ENCODE assay signal across 1 fruit fly cellular context in genomic region chrX:3931669-3932068, dm6.
TF ChIP-seq lines count a peak whose summit lies in the region.

No protein-coding gene starts in this region.

TF ChIP-seq in whole organism, embryonic, 481 proteins besides CTCF, POLR2A, EP300 and RAD21 (continued from another document and continues in another):
- TF ChIP-seq unc-4 (GFP tag; IDR thresholded peaks at IDR 0.05; lab: Robert Waterston, UW; ENCODE audit: partially characterized antibody) (no peak), nau (GFP tag; optimal IDR thresholded peaks at IDR 0.05; lab: Kevin White, UChicago) (no peak), CG10274 (GFP tag; optimal IDR thresholded peaks at IDR 0.05; lab: Kevin White, UChicago) (no peak), sens-2 (GFP tag; IDR thresholded peaks at IDR 0.05; lab: Robert Waterston, UW) (no peak), CG8290 (GFP tag; optimal IDR thresholded peaks at IDR 0.05; lab: Kevin White, UChicago) (no peak), CG8290 (tag; optimal IDR thresholded peaks at IDR 0.05; lab: Kevin White, UChicago) (no peak), Fer2 (tag; optimal IDR thresholded peaks at IDR 0.05; lab: Kevin White, UChicago) (no peak), CrebB (tag; optimal IDR thresholded peaks at IDR 0.05; lab: Kevin White, UChicago) (no peak), sug (tag; optimal IDR thresholded peaks at IDR 0.05; lab: Kevin White, UChicago) (no peak), ERR (GFP tag; optimal IDR thresholded peaks at IDR 0.05; lab: Kevin White, UChicago) (no peak), grn (GFP tag; optimal IDR thresholded peaks at IDR 0.05; lab: Kevin White, UChicago) (no peak), gsb (GFP tag; IDR thresholded peaks at IDR 0.05; lab: Robert Waterston, UW) (no peak), CG11247 (GFP tag; IDR thresholded peaks at IDR 0.05; lab: Robert Waterston, UW) (no peak), fru (optimal IDR thresholded peaks at IDR 0.05; lab: Kevin White, UChicago) (no peak), Asciz (GFP tag; optimal IDR thresholded peaks at IDR 0.05; lab: Kevin White, UChicago) (no peak), Lpt (GFP tag; optimal IDR thresholded peaks at IDR 0.05; lab: Kevin White, UChicago) (no peak), odd (GFP tag; optimal IDR thresholded peaks at IDR 0.05; lab: Kevin White, UChicago) (no peak), CG10147 (GFP tag; optimal IDR thresholded peaks at IDR 0.05; lab: Kevin White, UChicago) (no peak), bsh (GFP tag; optimal IDR thresholded peaks at IDR 0.05; lab: Kevin White, UChicago) (peak; percentile 36 to 51), Bdp1 (GFP tag; optimal IDR thresholded peaks at IDR 0.05; lab: Kevin White, UChicago) (no peak), CG14710 (tag; optimal IDR thresholded peaks at IDR 0.05; lab: Kevin White, UChicago) (peak; percentile 11), CG9876 (GFP tag; optimal IDR thresholded peaks at IDR 0.05; lab: Kevin White, UChicago) (no peak), CG9797 (GFP tag; optimal IDR thresholded peaks at IDR 0.05; lab: Kevin White, UChicago) (no peak), CG5953 (GFP tag; IDR thresholded peaks at IDR 0.05; lab: Robert Waterston, UW) (no peak), CG6765 (GFP tag; optimal IDR thresholded peaks at IDR 0.05; lab: Kevin White, UChicago) (no peak), CG4617 (GFP tag; optimal IDR thresholded peaks at IDR 0.05; lab: Kevin White, UChicago; ENCODE audit: borderline replicate concordance) (no peak), CG5180 (GFP tag; optimal IDR thresholded peaks at IDR 0.05; lab: Kevin White, UChicago) (peak; percentile 7), fu2 (GFP tag; optimal IDR thresholded peaks at IDR 0.05; lab: Kevin White, UChicago) (no peak), hb (GFP tag; IDR thresholded peaks at IDR 0.05; lab: Robert Waterston, UW; ENCODE audit: partially characterized antibody) (no peak), CG16863 (GFP tag; optimal IDR thresholded peaks at IDR 0.05; lab: Kevin White, UChicago) (no peak), Atf3 (GFP tag; optimal IDR thresholded peaks at IDR 0.05; lab: Kevin White, UChicago) (no peak), Hr78 (GFP tag; optimal IDR thresholded peaks at IDR 0.05; lab: Kevin White, UChicago) (no peak), CG30020 (tag; optimal IDR thresholded peaks at IDR 0.05; lab: Kevin White, UChicago) (no peak), schlank (tag; optimal IDR thresholded peaks at IDR 0.05; lab: Kevin White, UChicago) (no peak), CG10543 (GFP tag; optimal IDR thresholded peaks at IDR 0.05; lab: Kevin White, UChicago) (no peak), CG18262 (tag; optimal IDR thresholded peaks at IDR 0.05; lab: Kevin White, UChicago) (peak; percentile 2), Gug (GFP tag; IDR thresholded peaks at IDR 0.05; lab: Robert Waterston, UW) (no peak), CG2202 (tag; optimal IDR thresholded peaks at IDR 0.05; lab: Kevin White, UChicago) (no peak), CG4282 (GFP tag; optimal IDR thresholded peaks at IDR 0.05; lab: Kevin White, UChicago) (no peak), salm (tag; optimal IDR thresholded peaks at IDR 0.05; lab: Kevin White, UChicago) (no peak), sima (GFP tag; optimal IDR thresholded peaks at IDR 0.05; lab: Kevin White, UChicago) (no peak), Dbx (GFP tag; IDR thresholded peaks at IDR 0.05; lab: Robert Waterston, UW) (no peak), MTF-1 (GFP tag; optimal IDR thresholded peaks at IDR 0.05; lab: Kevin White, UChicago; ENCODE audit: borderline replicate concordance) (no peak), nom (GFP tag; optimal IDR thresholded peaks at IDR 0.05; lab: Kevin White, UChicago) (peak; percentile 20), B-H1 (GFP tag; IDR thresholded peaks at IDR 0.05; lab: Robert Waterston, UW) (no peak), CG12104 (GFP tag; optimal IDR thresholded peaks at IDR 0.05; lab: Kevin White, UChicago) (no peak), nerfin-2 (GFP tag; IDR thresholded peaks at IDR 0.05; lab: Robert Waterston, UW; ENCODE audit: partially characterized antibody) (no peak), bigmax (GFP tag; optimal IDR thresholded peaks at IDR 0.05; lab: Kevin White, UChicago) (no peak), bab2 (GFP tag; optimal IDR thresholded peaks at IDR 0.05; lab: Kevin White, UChicago) (no peak), Atf6 (GFP tag; IDR thresholded peaks at IDR 0.05; lab: Robert Waterston, UW) (no peak), Tbp (GFP tag; optimal IDR thresholded peaks at IDR 0.05; lab: Kevin White, UChicago) (no peak), slp2 (GFP tag; optimal IDR thresholded peaks at IDR 0.05; lab: Kevin White, UChicago) (no peak), Ravus (GFP tag; IDR thresholded peaks at IDR 0.05; lab: Robert Waterston, UW) (no peak), CG30403 (GFP tag; optimal IDR thresholded peaks at IDR 0.05; lab: Kevin White, UChicago) (peak; percentile 16), sqz (GFP tag; optimal IDR thresholded peaks at IDR 0.05; lab: Kevin White, UChicago) (no peak), Dad (GFP tag; optimal IDR thresholded peaks at IDR 0.05; lab: Kevin White, UChicago) (no peak), Dref (GFP tag; IDR thresholded peaks at IDR 0.05; lab: Robert Waterston, UW) (no peak), B-H2 (GFP tag; optimal IDR thresholded peaks at IDR 0.05; lab: Kevin White, UChicago) (no peak), p53 (GFP tag; optimal IDR thresholded peaks at IDR 0.05; lab: Kevin White, UChicago) (no peak), psq (GFP tag; optimal IDR thresholded peaks at IDR 0.05; lab: Kevin White, UChicago) (no peak), CG12236 (GFP tag; optimal IDR thresholded peaks at IDR 0.05; lab: Kevin White, UChicago) (no peak), Fer1 (GFP tag; optimal IDR thresholded peaks at IDR 0.05; lab: Kevin White, UChicago) (peak; percentile 19), CG12299 (tag; optimal IDR thresholded peaks at IDR 0.05; lab: Kevin White, UChicago) (no peak), usp (GFP tag; optimal IDR thresholded peaks at IDR 0.05; lab: Kevin White, UChicago) (no peak), CG31365 (tag; optimal IDR thresholded peaks at IDR 0.05; lab: Kevin White, UChicago) (no peak), CG6272 (GFP tag; IDR thresholded peaks at IDR 0.05; lab: Robert Waterston, UW) (no peak), btn (GFP tag; optimal IDR thresholded peaks at IDR 0.05; lab: Kevin White, UChicago) (no peak), HLH4C (GFP tag; IDR thresholded peaks at IDR 0.05; lab: Robert Waterston, UW; ENCODE audit: partially characterized antibody) (no peak), pros (GFP tag; optimal IDR thresholded peaks at IDR 0.05; lab: Kevin White, UChicago) (no peak), gt (GFP tag; IDR thresholded peaks at IDR 0.05; lab: Robert Waterston, UW) (no peak), Ptx1 (GFP tag; IDR thresholded peaks at IDR 0.05; lab: Robert Waterston, UW) (peak; percentile 42), Vsx1 (GFP tag; optimal IDR thresholded peaks at IDR 0.05; lab: Kevin White, UChicago) (no peak), H15 (GFP tag; IDR thresholded peaks at IDR 0.05; lab: Robert Waterston, UW) (no peak), gcm (GFP tag; optimal IDR thresholded peaks at IDR 0.05; lab: Kevin White, UChicago) (no peak), D (optimal IDR thresholded peaks at IDR 0.05; lab: Kevin White, UChicago) (no peak), D (GFP tag; optimal IDR thresholded peaks at IDR 0.05; lab: Kevin White, UChicago) (peak; percentile 1), Optix (GFP tag; IDR thresholded peaks at IDR 0.05; lab: Robert Waterston, UW) (no peak), CG30431 (GFP tag; optimal IDR thresholded peaks at IDR 0.05; lab: Kevin White, UChicago) (peak; percentile 18), CG17829 (tag; optimal IDR thresholded peaks at IDR 0.05; lab: Kevin White, UChicago) (peak; percentile 19), cas (GFP tag; IDR thresholded peaks at IDR 0.05; lab: Robert Waterston, UW) (no peak), CG11560 (tag; IDR thresholded peaks at IDR 0.05; lab: Robert Waterston, UW) (no peak), CG4360 (GFP tag; IDR thresholded peaks at IDR 0.05; lab: Robert Waterston, UW) (no peak), CG3163 (GFP tag; optimal IDR thresholded peaks at IDR 0.05; lab: Kevin White, UChicago) (no peak), zfh1 (GFP tag; IDR thresholded peaks at IDR 0.05; lab: Robert Waterston, UW) (no peak), Sry-β (GFP tag; optimal IDR thresholded peaks at IDR 0.05; lab: Kevin White, UChicago) (no peak), kay (GFP tag; optimal IDR thresholded peaks at IDR 0.05; lab: Kevin White, UChicago) (no peak), CG1832 (GFP tag; optimal IDR thresholded peaks at IDR 0.05; lab: Kevin White, UChicago) (no peak), CG17612 (GFP tag; IDR thresholded peaks at IDR 0.05; lab: Robert Waterston, UW) (no peak), tio (GFP tag; optimal IDR thresholded peaks at IDR 0.05; lab: Kevin White, UChicago) (no peak), BtbVII (GFP tag; optimal IDR thresholded peaks at IDR 0.05; lab: Kevin White, UChicago) (no peak), E2f2 (GFP tag; IDR thresholded peaks at IDR 0.05; lab: Robert Waterston, UW) (no peak), zen2 (GFP tag; IDR thresholded peaks at IDR 0.05; lab: Robert Waterston, UW; ENCODE audit: partially characterized antibody) (no peak), CG11723 (GFP tag; optimal IDR thresholded peaks at IDR 0.05; lab: Kevin White, UChicago) (no peak), kah (GFP tag; optimal IDR thresholded peaks at IDR 0.05; lab: Kevin White, UChicago) (no peak), tap (tag; optimal IDR thresholded peaks at IDR 0.05; lab: Kevin White, UChicago) (no peak), prd (optimal IDR thresholded peaks at IDR 0.05; lab: Kevin White, UChicago) (no peak), prd (GFP tag; IDR thresholded peaks at IDR 0.05; lab: Robert Waterston, UW) (peak; percentile 65; the same call in 2 of the 3 replicates), wek (GFP tag; optimal IDR thresholded peaks at IDR 0.05; lab: Kevin White, UChicago) (no peak), sna (GFP tag; IDR thresholded peaks at IDR 0.05; lab: Robert Waterston, UW; ENCODE audit: partially characterized antibody) (no peak), Ssrp (tag; optimal IDR thresholded peaks at IDR 0.05; lab: Kevin White, UChicago) (peak; percentile 31), Blimp-1 (GFP tag; optimal IDR thresholded peaks at IDR 0.05; lab: Kevin White, UChicago) (peak; percentile 35), CG8388 (GFP tag; optimal IDR thresholded peaks at IDR 0.05; lab: Kevin White, UChicago) (peak; percentile 28), CG17912 (GFP tag; optimal IDR thresholded peaks at IDR 0.05; lab: Kevin White, UChicago) (no peak), amos (GFP tag; IDR thresholded peaks at IDR 0.05; lab: Robert Waterston, UW; ENCODE audit: partially characterized antibody) (no peak), CG12071 (GFP tag; optimal IDR thresholded peaks at IDR 0.05; lab: Kevin White, UChicago) (no peak), CG10209 (GFP tag; optimal IDR thresholded peaks at IDR 0.05; lab: Kevin White, UChicago) (peak; percentile 24), CG17385 (GFP tag; optimal IDR thresholded peaks at IDR 0.05; lab: Kevin White, UChicago) (no peak), unpg (GFP tag; optimal IDR thresholded peaks at IDR 0.05; lab: Kevin White, UChicago) (peak; percentile 30), vfl (GFP tag; optimal IDR thresholded peaks at IDR 0.05; lab: Kevin White, UChicago) (no peak), CG14667 (GFP tag; IDR thresholded peaks at IDR 0.05; lab: Robert Waterston, UW) (peak; percentile 25; the same call in 1 of the 2 replicates), CG6175 (GFP tag; IDR thresholded peaks at IDR 0.05; lab: Robert Waterston, UW) (no peak), CG10366 (GFP tag; IDR thresholded peaks at IDR 0.05; lab: Robert Waterston, UW) (no peak), zf30C (GFP tag; optimal IDR thresholded peaks at IDR 0.05; lab: Kevin White, UChicago) (no peak), CG15011 (GFP tag; optimal IDR thresholded peaks at IDR 0.05; lab: Kevin White, UChicago) (no peak), CG3065 (GFP tag; optimal IDR thresholded peaks at IDR 0.05; lab: Kevin White, UChicago) (no peak), ap (GFP tag; IDR thresholded peaks at IDR 0.05; lab: Robert Waterston, UW) (no peak), Meics (GFP tag; optimal IDR thresholded peaks at IDR 0.05; lab: Kevin White, UChicago) (no peak), Elba2 (GFP tag; optimal IDR thresholded peaks at IDR 0.05; lab: Kevin White, UChicago) (no peak), Side (GFP tag; optimal IDR thresholded peaks at IDR 0.05; lab: Kevin White, UChicago) (no peak), nerfin-1 (tag; optimal IDR thresholded peaks at IDR 0.05; lab: Kevin White, UChicago) (no peak), br (optimal IDR thresholded peaks at IDR 0.05; lab: Kevin White, UChicago) (no peak), D19A (tag; optimal IDR thresholded peaks at IDR 0.05; lab: Kevin White, UChicago) (no peak), ewg (GFP tag; optimal IDR thresholded peaks at IDR 0.05; lab: Kevin White, UChicago) (no peak), CG6654 (GFP tag; optimal IDR thresholded peaks at IDR 0.05; lab: Kevin White, UChicago) (no peak), CG11504 (tag; optimal IDR thresholded peaks at IDR 0.05; lab: Kevin White, UChicago) (peak; percentile 59), caup (GFP tag; optimal IDR thresholded peaks at IDR 0.05; lab: Kevin White, UChicago; ENCODE audit: severe bottlenecking) (no peak), her (GFP tag; optimal IDR thresholded peaks at IDR 0.05; lab: Kevin White, UChicago) (no peak), CG7357 (GFP tag; IDR thresholded peaks at IDR 0.05; lab: Robert Waterston, UW) (no peak), otp (GFP tag; IDR thresholded peaks at IDR 0.05; lab: Robert Waterston, UW) (no peak), C15 (GFP tag; IDR thresholded peaks at IDR 0.05; lab: Robert Waterston, UW) (no peak), Hr3 (GFP tag; optimal IDR thresholded peaks at IDR 0.05; lab: Kevin White, UChicago) (no peak), CG3838 (GFP tag; optimal IDR thresholded peaks at IDR 0.05; lab: Kevin White, UChicago) (no peak), BEAF-32 (GFP tag; optimal IDR thresholded peaks at IDR 0.05; lab: Kevin White, UChicago) (no peak), Nf-YC (tag; optimal IDR thresholded peaks at IDR 0.05; lab: Kevin White, UChicago) (no peak), NFAT (GFP tag; IDR thresholded peaks at IDR 0.05; lab: Robert Waterston, UW) (no peak), dmrt11E (tag; optimal IDR thresholded peaks at IDR 0.05; lab: Kevin White, UChicago) (peak; percentile 6), exex (tag; optimal IDR thresholded peaks at IDR 0.05; lab: Kevin White, UChicago) (no peak), eyg (GFP tag; optimal IDR thresholded peaks at IDR 0.05; lab: Kevin White, UChicago) (no peak), scrt (GFP tag; optimal IDR thresholded peaks at IDR 0.05; lab: Kevin White, UChicago) (no peak), CG7987 (GFP tag; optimal IDR thresholded peaks at IDR 0.05; lab: Kevin White, UChicago) (no peak)
